Fruit fly (Drosophila melanogaster): ENCODE measurements around the gene Tsp3A.
A peak's percentile ranks its signal among the peaks of the same experiment; 100 is the strongest.

dm6 chrX:2636825-2637535, 17.4 kb upstream of the Tsp3A start:
- TF ChIP-seq CG18599 (GFP tag; optimal IDR thresholded peaks at IDR 0.05) (no peak), CoRest (tag; optimal IDR thresholded peaks at IDR 0.05) (no peak), crp (GFP tag; optimal IDR thresholded peaks at IDR 0.05) (no peak), knrl (GFP tag; IDR thresholded peaks at IDR 0.05; ENCODE audit: partially characterized antibody) (no peak), CrebB (tag; optimal IDR thresholded peaks at IDR 0.05) (no peak), CG9817 (tag; optimal IDR thresholded peaks at IDR 0.05) (no peak), CHES-1-like (GFP tag; optimal IDR thresholded peaks at IDR 0.05) (no peak), CG7271 (tag; optimal IDR thresholded peaks at IDR 0.05) (no peak), Med (GFP tag) (peak; percentile 6)
